Worm (Caenorhabditis elegans) whole organism, L3 larva: ENCODE results near the gene C10C5.3.
A peak's percentile ranks its signal among the peaks of the same experiment; 100 is the strongest.

Source experiments
- R02D3.7 ChIP-seq: fragments of 150-350 bp; optimal IDR thresholded peaks from 2 replicates; lab custom pipeline; 2014; ENCODE audit warnings: missing biosample characterization, missing genetic modification characterization
- ZK546.5 ChIP-seq: sonication (generic microtip); optimal IDR thresholded peaks from 2 replicates; lab custom pipeline; 2017; ENCODE audit warnings: missing biosample characterization, missing genetic modification characterization
- ceh-16 ChIP-seq: sonication (generic microtip); optimal IDR thresholded peaks from 2 replicates; lab custom pipeline; 2017; ENCODE audit warnings: missing biosample characterization, missing genetic modification characterization
- ceh-28 ChIP-seq: fragments of 150-350 bp; optimal IDR thresholded peaks from 2 replicates; lab custom pipeline; 2014; ENCODE audit warnings: missing biosample characterization, missing genetic modification reagents, missing genetic modification characterization
- egl-27 ChIP-seq: sonication (generic microtip); optimal IDR thresholded peaks from 4 replicates; lab custom pipeline; 2017; ENCODE audit warnings: missing biosample characterization, missing genetic modification reagents, missing genetic modification characterization
- elt-1 ChIP-seq: fragments of 150-350 bp; optimal IDR thresholded peaks from 2 replicates; lab custom pipeline; 2014; ENCODE audit warnings: missing biosample characterization, missing genetic modification characterization
- elt-2 ChIP-seq: sonication (generic microtip); optimal IDR thresholded peaks from 2 replicates; lab custom pipeline; 2016; ENCODE audit warnings: missing genetic modification reagents, mild to moderate bottlenecking, missing genetic modification characterization, missing compliant biosample characterization
- elt-3 ChIP-seq, 3 experiments: fragments of 150-350 bp in 1 of 3; sonication (generic microtip) in 2 of 3; optimal IDR thresholded peaks; 2 replicates in 2 of 3; 4 replicates in 1 of 3; lab custom pipeline; 2014 to 2017; ENCODE audit warnings: missing biosample characterization in 3 of 3, missing genetic modification characterization in 3 of 3
- fkh-2 ChIP-seq: fragments of 150-350 bp; optimal IDR thresholded peaks from 2 replicates; lab custom pipeline; 2014; ENCODE audit warnings: missing biosample characterization, missing genetic modification reagents, missing genetic modification characterization
- hmg-11 ChIP-seq: sonication (generic microtip); optimal IDR thresholded peaks from 2 replicates; lab custom pipeline; 2016; ENCODE audit warnings: missing genetic modification characterization, missing compliant biosample characterization
- jun-1 ChIP-seq: fragments of 150-350 bp; optimal IDR thresholded peaks from 2 replicates; lab custom pipeline; 2014; ENCODE audit warnings: missing biosample characterization, missing genetic modification reagents, missing genetic modification characterization
- lin-15B ChIP-seq: fragments of 150-350 bp; optimal IDR thresholded peaks from 2 replicates; lab custom pipeline; 2014; ENCODE audit warnings: missing biosample characterization, missing genetic modification characterization
- mdl-1 ChIP-seq: fragments of 150-350 bp; optimal IDR thresholded peaks from 2 replicates; lab custom pipeline; 2014; ENCODE audit warnings: missing biosample characterization, missing genetic modification characterization
- nhr-11 ChIP-seq: fragments of 150-350 bp; optimal IDR thresholded peaks from 2 replicates; lab custom pipeline; 2014; ENCODE audit warnings: missing biosample characterization, missing genetic modification characterization
- nhr-12 ChIP-seq: fragments of 150-350 bp; optimal IDR thresholded peaks from 2 replicates; lab custom pipeline; 2014; ENCODE audit warnings: missing biosample characterization, missing genetic modification characterization
- nhr-23 ChIP-seq: fragments of 150-350 bp; optimal IDR thresholded peaks from 2 replicates; lab custom pipeline; 2014; ENCODE audit warnings: missing biosample characterization, missing genetic modification reagents, missing genetic modification characterization
- nhr-237 ChIP-seq: fragments of 150-350 bp; optimal IDR thresholded peaks from 2 replicates; lab custom pipeline; 2014; ENCODE audit warnings: missing biosample characterization, missing genetic modification characterization
- nhr-43 ChIP-seq: sonication (generic microtip); optimal IDR thresholded peaks from 2 replicates; lab custom pipeline; 2016; ENCODE audit warnings: mild to moderate bottlenecking, missing genetic modification characterization, missing compliant biosample characterization; ENCODE audit not compliant: poor library complexity, severe bottlenecking
- nhr-76 ChIP-seq: fragments of 150-350 bp; sonication (generic microtip); optimal IDR thresholded peaks from 5 replicates; lab custom pipeline; 2014; ENCODE audit warnings: missing biosample characterization, missing genetic modification characterization
- nhr-77 ChIP-seq: fragments of 150-350 bp; optimal IDR thresholded peaks from 2 replicates; lab custom pipeline; 2014; ENCODE audit warnings: missing biosample characterization, missing genetic modification characterization
- pha-4 ChIP-seq: fragments of 150-350 bp; optimal IDR thresholded peaks from 2 replicates; lab custom pipeline; 2014; ENCODE audit warnings: missing biosample characterization, missing genetic modification reagents, missing genetic modification characterization
- pqm-1 ChIP-seq: fragments of 150-350 bp; optimal IDR thresholded peaks from 2 replicates; lab custom pipeline; 2017; ENCODE audit warnings: missing biosample characterization, missing genetic modification characterization, inconsistent platforms
- sea-2 ChIP-seq: fragments of 150-350 bp; sonication (generic microtip); optimal IDR thresholded peaks from 4 replicates; lab custom pipeline; 2014; ENCODE audit warnings: missing biosample characterization, missing genetic modification reagents, missing genetic modification characterization
- skn-1 ChIP-seq: fragments of 150-350 bp; optimal IDR thresholded peaks from 2 replicates; lab custom pipeline; 2014; ENCODE audit warnings: missing biosample characterization, missing genetic modification characterization
- tbx-2 ChIP-seq: sonication (generic microtip); optimal IDR thresholded peaks from 2 replicates; lab custom pipeline; 2016; ENCODE audit warnings: mild to moderate bottlenecking, missing genetic modification characterization, missing compliant biosample characterization
- unc-62 ChIP-seq: fragments of 150-350 bp; sonication (generic microtip); optimal IDR thresholded peaks from 4 replicates; lab custom pipeline; 2014; ENCODE audit warnings: missing biosample characterization, missing genetic modification reagents, missing genetic modification characterization
- zag-1 ChIP-seq: fragments of 150-350 bp; optimal IDR thresholded peaks from 2 replicates; lab custom pipeline; 2014; ENCODE audit warnings: missing biosample characterization, missing genetic modification characterization
- ztf-11 ChIP-seq: fragments of 150-350 bp; optimal IDR thresholded peaks from 2 replicates; lab custom pipeline; 2014; ENCODE audit warnings: missing biosample characterization, missing genetic modification characterization

C10C5.3 gene

DNA sequence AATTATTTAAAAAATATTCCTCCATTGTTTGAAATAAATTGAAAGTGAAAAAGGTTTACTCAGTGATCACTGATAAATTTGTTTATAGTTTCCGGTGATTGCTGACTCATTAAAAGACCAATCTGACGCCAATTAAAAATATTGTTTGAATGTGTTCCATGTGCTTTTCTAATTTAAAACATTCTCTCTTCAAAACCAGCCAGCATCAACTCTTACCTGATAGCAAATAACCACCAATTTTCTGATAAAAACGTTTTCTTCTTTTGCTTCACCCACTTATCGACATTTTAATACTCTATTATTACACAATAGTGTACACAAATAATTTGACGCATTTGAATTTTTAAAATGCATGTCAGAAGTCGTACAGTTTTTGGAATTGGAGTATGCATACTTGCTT, 27.1 kb downstream of the C10C5.3 start, which contains the start of gene F56D5.6:
Gene F56D5.6, plus strand, starts transcription at position 208 of the 400 bp plus-strand sequence.
- TF ChIP-seq pqm-1 (tag; lab: Kevin White, UChicago) (peak; percentile 75), nhr-23 (tag; lab: Kevin White, UChicago) (no peak), elt-2 (peak; percentile 81), pha-4 (tag; lab: Kevin White, UChicago) (peak; percentile 69), nhr-76 (tag; lab: Kevin White, UChicago) (no peak)

DNA sequence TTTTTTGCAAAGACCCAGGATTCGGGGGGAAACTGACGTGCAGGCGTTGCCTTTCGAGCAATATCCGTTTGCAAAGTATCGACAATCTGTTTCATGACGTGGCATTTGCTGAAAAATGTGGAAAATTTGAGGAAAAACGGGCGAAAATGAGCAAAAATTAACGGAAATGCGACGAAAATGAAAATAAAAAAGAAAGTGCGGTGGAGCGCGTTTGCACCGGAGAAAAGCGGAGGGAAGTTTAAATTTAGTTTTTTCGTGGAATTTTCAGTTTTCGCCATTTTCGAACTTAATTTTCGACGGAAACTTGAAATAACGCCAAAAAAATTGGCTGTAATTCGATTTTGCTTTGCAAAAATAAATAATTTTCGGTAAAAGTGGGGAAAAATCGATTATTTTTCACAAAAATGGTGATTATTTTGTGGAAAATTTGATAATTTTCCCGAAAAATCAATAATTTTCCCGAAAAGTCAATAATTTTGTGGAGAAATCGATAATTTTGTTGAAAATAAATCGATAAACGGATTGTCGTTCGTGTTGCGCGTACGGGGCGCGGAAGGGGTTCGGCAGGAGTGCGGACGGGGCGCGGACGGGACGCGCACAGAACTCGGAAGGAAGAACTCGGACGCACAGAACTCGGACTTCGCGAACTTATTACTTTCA, 29.3 kb downstream of the C10C5.3 start:
- TF ChIP-seq ceh-28 (tag; lab: Kevin White, UChicago) (peak; percentile 67), nhr-237 (tag; lab: Kevin White, UChicago) (no peak), lin-15B (tag; lab: Kevin White, UChicago) (peak; percentile 16)

DNA sequence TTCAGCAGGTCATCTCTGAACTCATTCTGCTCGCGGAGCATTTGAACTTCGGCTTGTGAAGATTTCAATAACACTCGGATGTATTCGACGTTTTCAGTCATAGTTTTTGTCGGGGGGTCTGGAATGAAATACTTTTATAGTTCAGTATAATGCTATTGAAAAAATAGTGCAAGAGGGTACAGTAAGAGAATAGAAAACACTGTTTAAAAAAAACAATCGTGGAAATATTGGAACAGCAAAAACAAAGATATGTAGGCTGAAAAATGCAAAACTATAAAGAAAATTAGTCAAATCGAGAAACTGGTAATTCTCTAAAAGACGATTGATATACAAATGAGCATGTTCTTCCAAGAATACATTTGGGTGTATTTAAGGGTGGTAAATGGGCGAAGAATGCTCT, 33.4 kb downstream of the C10C5.3 start, which contains the start of gene F56D5.5:
Gene F56D5.5, minus strand, starts transcription at position 101 of the 400 bp plus-strand sequence.
- TF ChIP-seq pha-4 (tag; lab: Kevin White, UChicago) (no peak), nhr-11 (tag; lab: Kevin White, UChicago) (no peak), egl-27 (no peak), nhr-237 (tag; lab: Kevin White, UChicago) (no peak), fkh-2 (tag; lab: Kevin White, UChicago) (no peak), nhr-76 (tag; lab: Kevin White, UChicago) (no peak), nhr-12 (tag; lab: Kevin White, UChicago) (no peak), elt-3 (tag; optimal IDR thresholded peaks at IDR 0.05; lab: Kevin White, UChicago) (no peak), zag-1 (tag; lab: Kevin White, UChicago) (no peak), jun-1 (no peak), hmg-11 (tag; lab: Kevin White, UChicago) (no peak), ceh-16 (tag; lab: Kevin White, UChicago) (no peak), mdl-1 (tag; lab: Kevin White, UChicago) (no peak), unc-62 (GFP tag; lab: Kevin White, UChicago) (no peak), tbx-2 (tag; lab: Kevin White, UChicago) (no peak), sea-2 (GFP tag; lab: Kevin White, UChicago) (no peak), ZK546.5 (tag; lab: Kevin White, UChicago) (no peak)

DNA sequence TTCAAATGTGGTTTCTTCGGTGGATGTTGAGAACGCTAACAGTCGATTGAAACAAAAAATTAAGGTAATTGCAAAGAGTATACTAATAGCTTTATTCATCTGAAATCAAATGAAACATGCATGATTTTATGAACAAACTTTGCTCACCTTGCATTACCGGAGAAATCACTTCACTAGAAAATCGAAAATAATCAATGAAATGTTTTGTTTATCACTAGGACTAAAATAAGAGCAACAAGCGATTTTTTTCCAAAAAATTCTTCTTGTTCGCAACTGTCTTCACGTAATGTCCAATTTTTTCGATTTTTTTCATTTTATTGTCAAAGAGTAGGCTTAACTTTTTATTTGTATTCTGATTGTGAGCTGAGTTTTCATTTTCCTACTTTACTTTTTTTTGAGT, 47.8 kb downstream of the C10C5.3 start, which contains the start of gene F56D5.9:
Gene F56D5.9, minus strand, starts transcription at position 101 of the 400 bp plus-strand sequence.
- TF ChIP-seq ztf-11 (tag; lab: Kevin White, UChicago), result no peak

DNA sequence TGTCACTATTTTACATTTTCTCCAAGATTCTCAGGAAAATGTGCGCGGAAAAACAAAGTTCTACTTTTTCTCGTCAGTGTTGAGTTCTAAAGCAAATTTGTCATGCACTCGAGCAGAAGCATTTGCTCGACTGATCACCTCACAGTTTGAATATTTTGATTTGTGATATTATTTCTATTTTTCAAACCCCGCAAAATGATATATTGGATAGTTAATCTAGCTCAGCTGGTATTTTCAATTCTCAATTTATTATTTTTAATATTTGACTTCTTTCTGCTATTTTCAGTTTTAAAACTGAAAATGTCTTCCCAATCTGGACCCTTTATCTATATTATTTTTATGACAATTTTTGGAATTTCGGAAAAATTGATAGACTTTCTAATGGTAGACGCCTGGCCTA, 48.5 kb downstream of the C10C5.3 start, which contains the start of gene srxa-2:
Gene srxa-2, plus strand, starts transcription at position 301 of the 400 bp plus-strand sequence.
- TF ChIP-seq nhr-76 (tag; lab: Kevin White, UChicago) (no peak), elt-1 (tag; lab: Kevin White, UChicago) (no peak), nhr-43 (tag; lab: Kevin White, UChicago) (no peak), lin-15B (tag; lab: Kevin White, UChicago) (no peak), mdl-1 (tag; lab: Kevin White, UChicago) (no peak), nhr-77 (no peak), skn-1 (tag; lab: Kevin White, UChicago) (no peak), R02D3.7 (no peak)
